Fruit fly (Drosophila melanogaster): Measurements from ENCODE around the gene CG12016.

DNA sequence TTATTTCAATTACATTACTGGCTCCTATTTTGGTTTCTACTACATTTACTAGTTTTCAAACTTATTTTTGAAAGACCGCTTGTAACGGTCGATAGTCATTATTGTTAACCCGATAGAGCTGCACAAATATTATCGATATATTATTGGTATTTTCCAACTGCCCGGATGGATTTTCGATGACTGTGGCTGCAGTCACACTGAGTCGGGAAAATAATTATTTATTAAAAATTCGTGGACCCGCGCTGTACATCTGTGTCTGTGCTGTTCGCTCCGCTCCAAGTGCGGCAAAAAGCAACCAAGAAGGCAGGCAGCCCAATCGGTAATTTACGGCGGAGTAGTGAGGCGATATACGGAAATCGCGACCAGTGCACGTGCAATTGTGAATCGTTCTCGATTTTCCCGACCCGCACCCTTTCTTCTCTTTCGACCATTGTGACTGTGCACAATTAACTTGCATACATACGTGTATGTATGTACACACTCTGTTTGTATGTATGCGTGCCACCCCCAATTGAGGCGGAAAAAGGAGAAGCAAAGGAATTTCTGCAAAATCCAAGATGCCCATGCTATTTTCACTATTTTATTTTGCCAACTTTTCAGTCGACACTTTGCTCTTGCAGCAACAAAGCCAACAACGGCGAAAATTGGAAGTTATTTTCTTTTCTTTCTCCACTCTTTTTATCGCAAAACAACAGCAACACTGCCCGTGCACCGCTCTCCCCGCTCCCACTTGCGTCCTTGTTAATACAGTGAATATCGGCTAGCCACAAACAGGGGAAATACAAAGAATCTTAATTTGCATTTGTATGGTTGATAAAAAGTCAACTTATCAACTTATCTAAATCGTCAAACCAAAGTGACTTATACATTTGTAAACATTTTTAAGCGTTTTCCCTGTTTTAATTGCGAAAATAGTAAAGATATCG is 15.6 kb upstream of the CG12016 start, which contains the start of gene ZnT63C:
- TF ChIP-seq usp (GFP tag; optimal IDR thresholded peaks at IDR 0.05) (no peak), pan (optimal IDR thresholded peaks at IDR 0.05) (no peak), Dll (optimal IDR thresholded peaks at IDR 0.05) (no peak), CG8478 (optimal IDR thresholded peaks at IDR 0.05) (no peak), EcR (GFP tag; optimal IDR thresholded peaks at IDR 0.05) (no peak), psq (optimal IDR thresholded peaks at IDR 0.05) (no peak)
